Fruit fly (Drosophila melanogaster): ENCODE measurements around the gene Ank2.

The Ank2 gene

dm6 chr3L:7718561-7719417 lies 594 bp upstream of the Ank2 start, which contains the start of gene Mcad:
Mcad (plus strand) TSS chr3L:7719350.
- TF ChIP-seq h (optimal IDR thresholded peaks at IDR 0.05) (no peak), insv (optimal IDR thresholded peaks at IDR 0.05) (no peak), Sin3A (optimal IDR thresholded peaks at IDR 0.05) (no peak), psq (optimal IDR thresholded peaks at IDR 0.05) (no peak), ttk (optimal IDR thresholded peaks at IDR 0.05) (no peak), Myc (optimal IDR thresholded peaks at IDR 0.05) (no peak)

dm6 chr3L:7714301-7714946 lies 3.8 kb downstream of the Ank2 start:
- TF ChIP-seq ttk (optimal IDR thresholded peaks at IDR 0.05) (no peak), Sin3A (optimal IDR thresholded peaks at IDR 0.05) (no peak), insv (optimal IDR thresholded peaks at IDR 0.05) (no peak), h (optimal IDR thresholded peaks at IDR 0.05) (no peak), psq (optimal IDR thresholded peaks at IDR 0.05) (no peak)

DNA sequence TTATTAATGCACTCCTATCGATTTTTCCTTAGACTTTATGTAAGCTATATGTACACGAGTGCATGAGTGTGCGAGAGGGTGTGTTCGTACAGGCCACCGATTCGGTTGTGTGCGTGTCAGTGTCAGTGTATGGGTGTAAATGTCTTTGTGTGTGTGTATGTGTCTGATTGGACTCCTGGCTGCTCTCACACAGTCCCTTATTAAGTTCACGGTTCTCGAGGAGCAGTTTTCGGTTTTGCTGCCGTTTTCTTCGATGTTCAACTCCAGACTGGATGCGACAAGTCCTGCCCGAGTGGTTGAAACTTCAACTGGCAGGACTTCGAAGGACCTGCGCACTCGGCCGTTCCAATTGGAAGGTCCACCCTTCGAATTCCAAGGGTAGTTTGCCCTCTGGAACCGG lies 4.8 kb downstream of the Ank2 start:
- no peak for TF ChIP-seq h (optimal IDR thresholded peaks at IDR 0.05)
- TF ChIP-seq insv (optimal IDR thresholded peaks at IDR 0.05): no peak
- TF ChIP-seq psq (optimal IDR thresholded peaks at IDR 0.05): no peak
- TF ChIP-seq ttk (optimal IDR thresholded peaks at IDR 0.05): no peak
- no peak for TF ChIP-seq Sin3A (optimal IDR thresholded peaks at IDR 0.05)
- TF ChIP-seq Myc (optimal IDR thresholded peaks at IDR 0.05): no peak

dm6 chr3L:7695554-7695953 lies 22.6 kb downstream of the Ank2 start, which contains the start of gene CG44195:
CG44195 (minus strand) TSS chr3L:7695654.
- TF ChIP-seq ttk (optimal IDR thresholded peaks at IDR 0.05) (no peak), Sin3A (optimal IDR thresholded peaks at IDR 0.05) (no peak), psq (optimal IDR thresholded peaks at IDR 0.05) (no peak), h (optimal IDR thresholded peaks at IDR 0.05) (no peak), insv (optimal IDR thresholded peaks at IDR 0.05) (no peak), Myc (optimal IDR thresholded peaks at IDR 0.05) (no peak)

- no peak for TF ChIP-seq ttk (optimal IDR thresholded peaks at IDR 0.05)
- TF ChIP-seq insv (optimal IDR thresholded peaks at IDR 0.05): no peak
- TF ChIP-seq Myc (optimal IDR thresholded peaks at IDR 0.05): no peak
- TF ChIP-seq h (optimal IDR thresholded peaks at IDR 0.05): no peak
- no peak for TF ChIP-seq psq (optimal IDR thresholded peaks at IDR 0.05)
- TF ChIP-seq Sin3A (optimal IDR thresholded peaks at IDR 0.05): no peak
These were observed 63.9 kb downstream of the Ank2 start, which contains the start of gene CG7492 for dm6 chr3L:7654048-7654961. CG7492 (minus strand) TSS chr3L:7654752.

DNA sequence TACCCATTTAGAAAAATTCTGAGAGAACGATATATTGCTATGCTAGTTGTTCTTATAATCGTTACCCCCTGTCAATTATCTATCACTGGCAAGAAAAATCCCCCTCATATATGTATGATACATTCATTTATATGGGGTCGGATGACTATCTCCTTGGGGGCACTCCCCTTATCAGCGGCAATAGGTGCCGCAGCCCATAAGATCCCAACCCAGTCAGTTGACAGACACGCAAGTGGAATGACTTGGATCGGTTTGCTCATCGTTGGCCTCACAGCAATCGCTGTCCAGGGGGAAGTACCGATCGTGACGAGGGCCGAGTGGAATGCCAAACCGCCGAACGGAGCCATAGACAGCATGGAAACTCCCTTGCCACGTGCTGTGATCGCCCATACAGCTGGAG lies 67.2 kb downstream of the Ank2 start, which contains the start of gene PGRP-SD:
PGRP-SD (plus strand) TSS at position 213 of the 400 bp plus-strand sequence.
- TF ChIP-seq Sin3A (optimal IDR thresholded peaks at IDR 0.05): no peak
- no peak for TF ChIP-seq psq (optimal IDR thresholded peaks at IDR 0.05)
- TF ChIP-seq ttk (optimal IDR thresholded peaks at IDR 0.05): no peak
- no peak for TF ChIP-seq h (optimal IDR thresholded peaks at IDR 0.05)
- no peak for TF ChIP-seq Myc (optimal IDR thresholded peaks at IDR 0.05)
- TF ChIP-seq insv (optimal IDR thresholded peaks at IDR 0.05): no peak

dm6 chr3L:7650248-7650647 lies 67.9 kb downstream of the Ank2 start, which contains the start of gene CG32373:
CG32373 (plus strand) TSS chr3L:7650548.
- TF ChIP-seq Myc (optimal IDR thresholded peaks at IDR 0.05) (no peak), ttk (optimal IDR thresholded peaks at IDR 0.05) (no peak), h (optimal IDR thresholded peaks at IDR 0.05) (no peak), insv (optimal IDR thresholded peaks at IDR 0.05) (no peak), Sin3A (optimal IDR thresholded peaks at IDR 0.05) (no peak), psq (optimal IDR thresholded peaks at IDR 0.05) (no peak)

DNA sequence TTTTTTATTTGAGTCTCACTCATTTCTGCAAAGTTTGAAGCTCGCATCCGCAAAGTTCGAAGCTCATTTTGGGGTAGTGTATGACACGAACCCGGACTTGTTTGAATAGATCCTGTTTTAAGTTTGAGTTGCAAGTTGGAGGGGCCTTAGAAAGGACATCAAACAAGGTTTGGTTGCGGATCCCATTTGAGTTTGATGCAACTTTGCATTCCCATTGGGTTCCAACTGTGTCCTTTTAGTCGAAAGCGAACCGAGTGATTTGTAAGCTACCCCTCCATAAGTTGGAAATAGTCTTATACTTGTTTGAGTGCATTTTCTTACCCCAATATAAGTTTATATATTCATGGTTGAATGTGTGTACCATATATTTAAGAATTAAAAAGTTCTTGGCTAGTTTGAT lies 74.6 kb downstream of the Ank2 start:
- TF ChIP-seq Myc (optimal IDR thresholded peaks at IDR 0.05): no peak
- no peak for TF ChIP-seq Sin3A (optimal IDR thresholded peaks at IDR 0.05)
- TF ChIP-seq h (optimal IDR thresholded peaks at IDR 0.05): no peak
- TF ChIP-seq ttk (optimal IDR thresholded peaks at IDR 0.05): no peak
- TF ChIP-seq insv (optimal IDR thresholded peaks at IDR 0.05): no peak
- TF ChIP-seq psq (optimal IDR thresholded peaks at IDR 0.05): no peak

DNA sequence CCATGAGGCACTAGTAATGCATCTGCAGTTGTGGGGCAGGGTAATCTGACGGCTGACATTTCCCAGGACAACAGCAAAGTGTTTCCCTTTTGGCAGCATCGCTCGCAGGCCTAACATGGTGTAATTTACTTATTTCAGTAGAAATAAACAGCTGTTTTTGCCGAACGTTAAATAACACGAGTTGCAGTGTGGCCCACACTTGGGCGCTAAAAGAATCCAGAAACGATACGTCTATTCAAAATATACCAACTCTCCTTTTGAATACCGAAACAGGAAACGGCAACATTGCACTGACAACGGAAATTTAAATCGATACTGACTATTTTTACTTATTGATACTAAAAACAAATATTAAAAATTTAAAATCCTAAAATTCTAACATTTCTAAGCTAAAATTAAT lies 76.7 kb downstream of the Ank2 start, which contains the start of gene CG7506:
CG7506 (minus strand) TSS at position 182 of the 400 bp plus-strand sequence.
- TF ChIP-seq Myc (optimal IDR thresholded peaks at IDR 0.05) (no peak), ttk (optimal IDR thresholded peaks at IDR 0.05) (no peak), Sin3A (optimal IDR thresholded peaks at IDR 0.05) (no peak), psq (optimal IDR thresholded peaks at IDR 0.05) (no peak), insv (optimal IDR thresholded peaks at IDR 0.05) (no peak), h (optimal IDR thresholded peaks at IDR 0.05) (no peak)

DNA sequence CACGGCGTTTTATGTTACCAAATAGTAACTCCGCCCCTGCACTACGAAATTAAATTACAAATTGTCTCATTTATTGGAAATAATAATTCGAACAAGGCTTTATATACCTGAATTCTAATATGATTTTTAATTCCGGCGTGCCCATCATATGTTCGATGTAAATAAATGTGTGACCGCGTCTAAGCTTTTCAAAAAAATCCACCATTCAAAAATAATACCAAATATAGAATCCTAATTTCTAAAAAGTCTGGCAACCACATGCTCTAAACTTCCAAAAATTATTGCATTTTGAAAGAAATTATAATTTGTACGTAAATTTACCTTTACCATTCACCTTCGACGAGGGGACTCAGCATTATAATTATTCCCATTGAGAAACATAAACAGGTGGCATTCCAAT lies 77.9 kb downstream of the Ank2 start, which contains the start of gene Urm1:
Urm1 (minus strand) TSS at position 150 of the 400 bp plus-strand sequence.
- TF ChIP-seq insv (optimal IDR thresholded peaks at IDR 0.05): no peak
- no peak for TF ChIP-seq h (optimal IDR thresholded peaks at IDR 0.05)
- TF ChIP-seq Myc (optimal IDR thresholded peaks at IDR 0.05): no peak
- TF ChIP-seq Sin3A (optimal IDR thresholded peaks at IDR 0.05): no peak
- no peak for TF ChIP-seq psq (optimal IDR thresholded peaks at IDR 0.05)
- TF ChIP-seq ttk (optimal IDR thresholded peaks at IDR 0.05): no peak

DNA sequence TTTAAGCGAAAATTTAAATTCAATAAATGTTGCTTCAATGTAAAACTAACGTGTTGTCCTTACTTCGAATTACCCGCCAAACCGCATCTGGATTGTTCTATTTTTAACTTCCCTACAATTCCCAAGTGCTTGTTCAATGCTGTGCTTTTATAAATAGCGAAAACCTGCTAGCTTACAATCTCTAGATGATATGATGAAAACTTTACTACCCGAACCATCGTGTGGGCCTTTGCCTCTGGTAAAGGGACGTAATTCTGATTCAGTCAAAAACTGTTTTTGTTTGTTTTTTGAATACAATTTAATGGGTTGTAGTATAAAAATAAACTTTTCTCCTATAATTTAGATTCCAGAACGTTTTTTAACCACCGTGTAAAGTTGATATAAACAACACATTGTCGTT lies 78.7 kb downstream of the Ank2 start:
- TF ChIP-seq h (optimal IDR thresholded peaks at IDR 0.05): no peak
- no peak for TF ChIP-seq psq (optimal IDR thresholded peaks at IDR 0.05)
- no peak for TF ChIP-seq ttk (optimal IDR thresholded peaks at IDR 0.05)
- no peak for TF ChIP-seq Sin3A (optimal IDR thresholded peaks at IDR 0.05)
- no peak for TF ChIP-seq Myc (optimal IDR thresholded peaks at IDR 0.05)
- TF ChIP-seq insv (optimal IDR thresholded peaks at IDR 0.05): no peak

Measured in Kc167 (cell line).